Worm (Caenorhabditis elegans): Measurements from ENCODE around the gene W07E6.5.
"Not testable (repeated sequence)": the region's sequence is repeated elsewhere in the genome, so short reads cannot be mapped to it uniquely, and the experiment has no call there.

The W07E6.5 gene

ce11 chrII:473203-473602 is at the start of gene W07E6.5:
Gene W07E6.5 (plus strand): TSS chrII:473503.
- TF ChIP-seq flt-1 (GFP tag; IDR thresholded peaks at IDR 0.05) = no peak
- TF ChIP-seq tra-4 (tag; optimal IDR thresholded peaks at IDR 0.05) = no peak
- no peak for TF ChIP-seq pes-1 (GFP tag; IDR thresholded peaks at IDR 0.05)
- no peak for TF ChIP-seq sea-1 (GFP tag; conservative IDR thresholded peaks at IDR 0.05)
- TF ChIP-seq scrt-1 (GFP tag; IDR thresholded peaks at IDR 0.05) = no peak
- TF ChIP-seq ceh-13 (GFP tag; optimal IDR thresholded peaks at IDR 0.05) = no peak
- no peak for TF ChIP-seq aly-1 (tag; optimal IDR thresholded peaks at IDR 0.05)
- no peak for TF ChIP-seq ama-1 (optimal IDR thresholded peaks at IDR 0.05)
- no peak for TF ChIP-seq hnd-1 (tag; optimal IDR thresholded peaks at IDR 0.05)
- TF ChIP-seq hmbx-1 (tag; optimal IDR thresholded peaks at IDR 0.05) = no peak
- no peak for TF ChIP-seq ets-7 (tag; optimal IDR thresholded peaks at IDR 0.05)
- TF ChIP-seq hmg-4 (GFP tag; optimal IDR thresholded peaks at IDR 0.05) = no peak

- TF ChIP-seq pes-1 (GFP tag; IDR thresholded peaks at IDR 0.05) (no peak), tbx-11 (GFP tag; IDR thresholded peaks at IDR 0.05) (no peak), ceh-36 (tag; optimal IDR thresholded peaks at IDR 0.05) (no peak), flt-1 (GFP tag; IDR thresholded peaks at IDR 0.05) (no peak), ceh-13 (GFP tag; optimal IDR thresholded peaks at IDR 0.05) (no peak), hnd-1 (tag; optimal IDR thresholded peaks at IDR 0.05) (no peak), hmbx-1 (tag; optimal IDR thresholded peaks at IDR 0.05) (no peak)
Observed at ce11 chrII:437279-437678, 36.0 kb upstream of the W07E6.5 start.

- TF ChIP-seq ceh-13 (GFP tag; optimal IDR thresholded peaks at IDR 0.05); B0310.2 (tag; optimal IDR thresholded peaks at IDR 0.05); hnd-1 (tag; optimal IDR thresholded peaks at IDR 0.05): not testable (repeated sequence)
Observed at ce11 chrII:441102-441501, 32.2 kb upstream of the W07E6.5 start, which contains the start of gene C24H12.1. Gene C24H12.1 (plus strand): TSS chrII:441402.

ce11 chrII:454646-455045 is 18.7 kb upstream of the W07E6.5 start, which contains the start of gene W10D9.1:
Gene W10D9.1 (plus strand): TSS chrII:454946.
- not testable (repeated sequence) for TF ChIP-seq ceh-36 (tag; optimal IDR thresholded peaks at IDR 0.05); pes-1 (GFP tag; IDR thresholded peaks at IDR 0.05); tbx-11 (GFP tag; IDR thresholded peaks at IDR 0.05)

- TF ChIP-seq ama-1 (optimal IDR thresholded peaks at IDR 0.05) = no peak
- TF ChIP-seq hmg-4 (GFP tag; optimal IDR thresholded peaks at IDR 0.05) = no peak
- no peak for TF ChIP-seq hmbx-1 (tag; optimal IDR thresholded peaks at IDR 0.05)
Observed at ce11 chrII:456371-456770, 16.9 kb upstream of the W07E6.5 start.

DNA sequence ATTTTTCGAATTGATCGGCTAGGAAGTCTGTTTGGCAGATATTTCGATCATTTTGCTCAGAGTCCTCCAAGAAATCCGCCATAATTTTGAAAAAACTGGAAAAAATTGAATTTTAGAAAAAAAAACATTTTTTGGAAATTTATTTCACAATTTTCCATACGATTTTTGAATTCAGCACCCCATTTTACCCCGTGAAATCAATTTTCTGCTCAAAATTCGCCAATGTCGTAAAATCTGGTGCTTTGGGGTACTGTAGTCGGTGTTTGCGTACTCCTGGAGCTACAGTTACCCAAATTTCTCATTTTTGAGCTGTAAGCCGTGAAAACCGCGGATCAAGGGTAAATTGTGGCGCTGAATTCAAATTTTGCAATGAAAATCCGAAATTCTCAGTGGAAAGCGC is 15.5 kb upstream of the W07E6.5 start, which contains the start of gene gvd-1:
TSS of gene gvd-1 (minus strand) at position 101 of the 400 bp plus-strand sequence.
- TF ChIP-seq tbx-37 (GFP tag; conservative IDR thresholded peaks at IDR 0.05) (no peak), hnd-1 (tag; optimal IDR thresholded peaks at IDR 0.05) (no peak), tra-4 (tag; optimal IDR thresholded peaks at IDR 0.05) (no peak), ama-1 (optimal IDR thresholded peaks at IDR 0.05) (no peak)

ce11 chrII:460835-461234 is 12.5 kb upstream of the W07E6.5 start, which contains the start of gene W10D9.3:
Gene W10D9.3 (minus strand): TSS chrII:460935.
- TF ChIP-seq ceh-13 (GFP tag; optimal IDR thresholded peaks at IDR 0.05) (no peak), tbx-37 (GFP tag; conservative IDR thresholded peaks at IDR 0.05) (no peak), pes-1 (GFP tag; IDR thresholded peaks at IDR 0.05) (no peak)

ce11 chrII:461297-461696 is 12.0 kb upstream of the W07E6.5 start:
- no peak for TF ChIP-seq ceh-36 (tag; optimal IDR thresholded peaks at IDR 0.05)
- no peak for TF ChIP-seq aly-1 (tag; optimal IDR thresholded peaks at IDR 0.05)
- TF ChIP-seq F13C5.2 (tag; optimal IDR thresholded peaks at IDR 0.05) = no peak
- TF ChIP-seq sea-1 (GFP tag; conservative IDR thresholded peaks at IDR 0.05) = no peak
- no peak for TF ChIP-seq ama-1 (optimal IDR thresholded peaks at IDR 0.05)
- no peak for TF ChIP-seq hmbx-1 (tag; optimal IDR thresholded peaks at IDR 0.05)
- no peak for TF ChIP-seq B0310.2 (tag; optimal IDR thresholded peaks at IDR 0.05)
- no peak for TF ChIP-seq tbx-37 (GFP tag; conservative IDR thresholded peaks at IDR 0.05)
- no peak for TF ChIP-seq tra-4 (tag; optimal IDR thresholded peaks at IDR 0.05)
- TF ChIP-seq ceh-13 (GFP tag; optimal IDR thresholded peaks at IDR 0.05) = no peak
- TF ChIP-seq tbx-11 (GFP tag; IDR thresholded peaks at IDR 0.05) = no peak
- no peak for TF ChIP-seq ets-7 (tag; optimal IDR thresholded peaks at IDR 0.05)
- TF ChIP-seq flt-1 (GFP tag; IDR thresholded peaks at IDR 0.05) = no peak
- TF ChIP-seq scrt-1 (GFP tag; IDR thresholded peaks at IDR 0.05) = no peak
- no peak for TF ChIP-seq hmg-4 (GFP tag; optimal IDR thresholded peaks at IDR 0.05)

- TF ChIP-seq ets-7 (tag; optimal IDR thresholded peaks at IDR 0.05) (no peak), ceh-13 (GFP tag; optimal IDR thresholded peaks at IDR 0.05) (no peak), tra-4 (tag; optimal IDR thresholded peaks at IDR 0.05) (no peak), hmg-4 (GFP tag; optimal IDR thresholded peaks at IDR 0.05) (no peak), aly-1 (tag; optimal IDR thresholded peaks at IDR 0.05) (no peak), ceh-36 (tag; optimal IDR thresholded peaks at IDR 0.05) (no peak), ama-1 (optimal IDR thresholded peaks at IDR 0.05) (no peak), hnd-1 (tag; optimal IDR thresholded peaks at IDR 0.05) (no peak), B0310.2 (tag; optimal IDR thresholded peaks at IDR 0.05) (no peak), sea-1 (GFP tag; conservative IDR thresholded peaks at IDR 0.05) (no peak), pes-1 (GFP tag; IDR thresholded peaks at IDR 0.05) (no peak), hmbx-1 (tag; optimal IDR thresholded peaks at IDR 0.05) (no peak), flt-1 (GFP tag; IDR thresholded peaks at IDR 0.05) (no peak), scrt-1 (GFP tag; IDR thresholded peaks at IDR 0.05) (no peak), tbx-37 (GFP tag; conservative IDR thresholded peaks at IDR 0.05) (no peak), tbx-11 (GFP tag; IDR thresholded peaks at IDR 0.05) (no peak), F13C5.2 (tag; optimal IDR thresholded peaks at IDR 0.05) (no peak)
Observed at ce11 chrII:467265-467664, 6.0 kb upstream of the W07E6.5 start, which contains the start of gene nfyb-1. Gene nfyb-1 (minus strand): TSS chrII:467365.
